Worm (Caenorhabditis elegans): ENCODE measurements around the gene pals-40.

The pals-40 gene

DNA sequence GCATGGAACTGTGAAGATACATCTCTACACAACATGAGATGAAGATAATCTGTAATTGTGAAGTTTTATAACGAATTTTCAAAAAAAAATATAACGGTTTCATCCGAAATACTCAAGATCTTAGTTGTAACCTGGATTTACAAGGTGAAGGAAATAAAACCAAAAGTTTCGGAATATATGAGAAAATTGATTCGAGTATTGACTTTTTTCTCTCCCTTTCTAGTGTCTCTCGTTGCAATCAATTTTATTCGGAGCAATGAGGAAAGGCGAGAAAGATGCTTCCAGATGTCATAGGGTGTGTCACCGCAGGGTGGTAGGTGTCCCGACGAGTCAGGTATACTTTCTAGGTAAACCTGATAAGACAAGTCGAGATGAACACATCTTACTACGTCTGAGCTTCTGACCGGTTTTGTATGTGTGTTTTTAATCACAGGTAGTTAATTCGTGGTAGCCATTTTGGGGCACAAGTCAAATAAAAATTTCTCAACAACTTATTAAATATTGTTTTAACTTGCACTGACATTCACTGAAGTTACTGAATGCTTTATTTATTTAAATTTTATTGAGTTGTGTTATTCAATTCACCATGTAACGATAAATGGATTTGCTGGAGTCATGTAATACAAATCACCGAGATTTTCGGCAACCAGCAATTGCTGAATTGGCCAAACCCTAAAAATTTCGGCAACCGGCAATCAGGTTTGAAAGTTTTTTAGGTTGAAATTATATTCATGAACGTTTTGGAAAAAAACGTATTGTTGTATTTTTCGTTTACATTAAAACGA is 10.7 kb upstream of the pals-40 start, which contains the start of gene pals-20:
TSS of gene pals-20 (minus strand) at position 51 of the 785 bp plus-strand sequence.
- TF ChIP-seq ets-5 (GFP tag; IDR thresholded peaks at IDR 0.05) (no peak), efl-1 (optimal IDR thresholded peaks at IDR 0.05) (no peak), efl-1 (GFP tag; optimal IDR thresholded peaks at IDR 0.05 in 1 of 2) (peak in 1 of 2 experiments; percentile 75)

DNA sequence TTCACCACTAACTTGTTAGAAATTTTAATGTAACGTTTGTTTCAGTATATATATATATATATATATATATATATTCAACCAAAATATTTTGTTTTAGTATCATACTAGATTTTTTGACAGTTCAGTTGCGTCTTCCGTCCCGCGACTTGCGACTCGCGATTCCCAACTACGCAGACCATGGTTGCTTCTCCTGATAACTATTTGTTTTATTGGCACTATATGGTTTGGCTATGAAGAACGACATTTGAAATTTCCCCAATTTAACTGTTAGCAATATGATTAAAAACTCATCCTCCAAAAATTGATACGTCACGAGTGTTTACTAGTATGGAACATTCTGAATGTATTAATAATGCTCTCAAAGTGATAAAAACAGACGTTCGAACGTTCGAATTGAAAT is 6.9 kb upstream of the pals-40 start:
- TF ChIP-seq unc-86 (tag; optimal IDR thresholded peaks at IDR 0.05) (no peak), dpl-1 (GFP tag; optimal IDR thresholded peaks at IDR 0.05) (no peak), elt-2 (tag; optimal IDR thresholded peaks at IDR 0.05) (no peak), isw-1 (GFP tag; IDR thresholded peaks at IDR 0.05) (no peak), aly-2 (tag; optimal IDR thresholded peaks at IDR 0.05) (no peak), ceh-8 (GFP tag; optimal IDR thresholded peaks at IDR 0.05) (no peak), lin-15B (tag; optimal IDR thresholded peaks at IDR 0.05) (no peak), xbp-1 (tag; optimal IDR thresholded peaks at IDR 0.05) (no peak), pqm-1 (tag; optimal IDR thresholded peaks at IDR 0.05) (no peak), mab-9 (GFP tag; IDR thresholded peaks at IDR 0.05) (no peak)

DNA sequence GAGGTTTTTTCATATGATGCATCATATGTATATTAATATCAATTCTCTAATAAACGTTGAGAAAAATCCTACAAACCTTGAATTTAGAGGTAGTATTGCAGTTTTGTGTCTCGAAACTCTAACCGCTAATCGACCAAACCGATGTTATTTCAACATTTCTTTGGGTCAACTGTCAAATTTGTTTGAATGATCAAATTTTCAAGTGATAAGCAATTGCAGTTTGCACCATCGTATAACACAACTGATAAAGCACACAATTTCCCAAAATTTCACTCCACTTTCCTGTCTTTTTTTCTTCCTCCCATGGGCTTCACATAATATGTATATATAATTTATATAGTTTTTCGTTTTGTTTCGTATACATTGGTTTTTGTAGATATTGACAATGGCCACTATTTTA is 6.3 kb upstream of the pals-40 start, which contains the start of the genes fbxa-138 and Y82E9BR.5:
TSS of gene fbxa-138 (minus strand) at position 161 of the 400 bp plus-strand sequence.
TSS of gene Y82E9BR.5 (plus strand) at position 279 of the 400 bp plus-strand sequence.
- peak; percentile 70 for TF ChIP-seq elt-2 (tag; optimal IDR thresholded peaks at IDR 0.05)
- no peak for TF ChIP-seq ces-1 (GFP tag; optimal IDR thresholded peaks at IDR 0.05)
- no peak for TF ChIP-seq C34B4.2 (tag; optimal IDR thresholded peaks at IDR 0.05)
- no peak for TF ChIP-seq nhr-77 (tag; optimal IDR thresholded peaks at IDR 0.05)
- TF ChIP-seq lsy-2 (tag; optimal IDR thresholded peaks at IDR 0.05): no peak
- no peak for TF ChIP-seq unc-30 (tag; optimal IDR thresholded peaks at IDR 0.05)
- TF ChIP-seq tlp-1 (tag; optimal IDR thresholded peaks at IDR 0.05): peak; percentile 17
- TF ChIP-seq rnt-1 (tag; optimal IDR thresholded peaks at IDR 0.05): no peak
- no peak for TF ChIP-seq sox-4 (tag; optimal IDR thresholded peaks at IDR 0.05)
- TF ChIP-seq lir-3 (tag; optimal IDR thresholded peaks at IDR 0.05; ENCODE audit: poor library complexity): no peak
- no peak for TF ChIP-seq fkh-8 (tag; optimal IDR thresholded peaks at IDR 0.05)
- TF ChIP-seq grh-1 (GFP tag; IDR thresholded peaks at IDR 0.05): no peak
- TF ChIP-seq dpl-1 (GFP tag; optimal IDR thresholded peaks at IDR 0.05): no peak
- TF ChIP-seq zip-4 (GFP tag; optimal IDR thresholded peaks at IDR 0.05): no peak
- TF ChIP-seq nhr-76 (tag; optimal IDR thresholded peaks at IDR 0.05): no peak
- no peak for TF ChIP-seq Y116A8C.19 (tag; optimal IDR thresholded peaks at IDR 0.05; ENCODE audit: borderline replicate concordance)
- TF ChIP-seq nhr-12 (tag; optimal IDR thresholded peaks at IDR 0.05): no peak
- TF ChIP-seq F16B12.6 (tag; optimal IDR thresholded peaks at IDR 0.05): no peak

DNA sequence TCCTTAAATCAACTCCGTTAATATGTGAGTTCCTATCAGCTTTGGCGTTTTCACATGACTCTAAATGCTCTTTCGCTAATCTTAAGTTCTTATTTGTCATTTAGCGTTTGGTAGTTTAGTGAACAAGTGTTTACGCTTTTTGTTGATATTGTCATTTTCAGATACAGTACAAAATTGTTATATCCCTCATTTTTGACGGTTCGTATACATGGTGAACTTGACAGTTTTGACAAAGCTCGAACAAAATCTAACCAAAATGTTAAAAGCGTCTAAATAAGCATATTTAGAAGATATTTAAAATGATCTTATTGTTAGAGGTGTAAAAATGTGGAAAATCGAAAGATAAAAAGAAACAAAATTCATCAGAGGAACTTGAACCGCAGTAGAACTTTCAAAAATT is 5.7 kb upstream of the pals-40 start:
- TF ChIP-seq rnt-1 (tag; optimal IDR thresholded peaks at IDR 0.05): no peak
- no peak for TF ChIP-seq unc-86 (tag; optimal IDR thresholded peaks at IDR 0.05)
- no peak for TF ChIP-seq unc-130 (tag; optimal IDR thresholded peaks at IDR 0.05)
- no peak for TF ChIP-seq unc-98 (GFP tag; IDR thresholded peaks at IDR 0.05)
- TF ChIP-seq sptf-1 (tag; optimal IDR thresholded peaks at IDR 0.05): no peak
- TF ChIP-seq dpl-1 (GFP tag; optimal IDR thresholded peaks at IDR 0.05): no peak
- no peak for TF ChIP-seq nhr-90 (tag; optimal IDR thresholded peaks at IDR 0.05; ENCODE audit: poor library complexity)
- no peak for TF ChIP-seq nhr-28 (tag; optimal IDR thresholded peaks at IDR 0.05)
- no peak for TF ChIP-seq nhr-47 (tag; optimal IDR thresholded peaks at IDR 0.05)
- no peak for TF ChIP-seq blmp-1 (tag; optimal IDR thresholded peaks at IDR 0.05)

All from whole organism, L1 larva.